Worm (Caenorhabditis elegans): Measurements from ENCODE around the gene srh-30.

Gene srh-30

ce11 chrV:6787906-6788430 lies 16.4 kb upstream of the srh-30 start, which contains the start of gene ZC404.2:
Gene ZC404.2, plus strand, starts transcription at chrV:6787952.
- TF ChIP-seq ama-1 (optimal IDR thresholded peaks at IDR 0.05) (peak; percentile 69), ceh-36 (tag; optimal IDR thresholded peaks at IDR 0.05) (no peak), scrt-1 (GFP tag; IDR thresholded peaks at IDR 0.05) (0 out of 2 replicates have a peak, but pooled peaks have one; percentile 13), ceh-13 (GFP tag; optimal IDR thresholded peaks at IDR 0.05) (no peak), tbx-37 (GFP tag; conservative IDR thresholded peaks at IDR 0.05) (no peak)

ce11 chrV:6784853-6785492 lies 13.4 kb upstream of the srh-30 start, which contains the start of the genes spn-4 and spe-39:
Gene spn-4, minus strand, starts transcription at chrV:6784903.
Gene spe-39, plus strand, starts transcription at chrV:6785451.
- no peak for TF ChIP-seq hnd-1 (tag; optimal IDR thresholded peaks at IDR 0.05)
- TF ChIP-seq ets-7 (tag; optimal IDR thresholded peaks at IDR 0.05) = peak; percentile 26
- peak; percentile 3 for TF ChIP-seq ceh-13 (GFP tag; optimal IDR thresholded peaks at IDR 0.05)
- TF ChIP-seq tbx-11 (GFP tag; IDR thresholded peaks at IDR 0.05) = no peak
- peak; percentile 71 for TF ChIP-seq F13C5.2 (tag; optimal IDR thresholded peaks at IDR 0.05)
- TF ChIP-seq sea-1 (GFP tag; conservative IDR thresholded peaks at IDR 0.05) = 0 out of 2 replicates have a peak, but pooled peaks have one; percentile 56

- TF ChIP-seq tra-4 (tag; optimal IDR thresholded peaks at IDR 0.05) (no peak), ceh-13 (GFP tag; optimal IDR thresholded peaks at IDR 0.05) (no peak), pes-1 (GFP tag; IDR thresholded peaks at IDR 0.05) (no peak), flt-1 (GFP tag; IDR thresholded peaks at IDR 0.05) (no peak), scrt-1 (GFP tag; IDR thresholded peaks at IDR 0.05) (no peak), hmg-4 (GFP tag; optimal IDR thresholded peaks at IDR 0.05) (no peak), hmbx-1 (tag; optimal IDR thresholded peaks at IDR 0.05) (no peak), hnd-1 (tag; optimal IDR thresholded peaks at IDR 0.05) (no peak), B0310.2 (tag; optimal IDR thresholded peaks at IDR 0.05) (no peak), ceh-36 (tag; optimal IDR thresholded peaks at IDR 0.05) (no peak), sea-1 (GFP tag; conservative IDR thresholded peaks at IDR 0.05) (no peak), tbx-37 (GFP tag; conservative IDR thresholded peaks at IDR 0.05) (no peak), aly-1 (tag; optimal IDR thresholded peaks at IDR 0.05) (no peak), ama-1 (optimal IDR thresholded peaks at IDR 0.05) (no peak)
Measured at ce11 chrV:6783044-6783625, 11.6 kb upstream of the srh-30 start.

ce11 chrV:6782260-6782659 lies 10.7 kb upstream of the srh-30 start:
- TF ChIP-seq B0310.2 (tag; optimal IDR thresholded peaks at IDR 0.05) (no peak), flt-1 (GFP tag; IDR thresholded peaks at IDR 0.05) (no peak), hnd-1 (tag; optimal IDR thresholded peaks at IDR 0.05) (no peak), ceh-36 (tag; optimal IDR thresholded peaks at IDR 0.05) (no peak)

- no peak for TF ChIP-seq tbx-37 (GFP tag; conservative IDR thresholded peaks at IDR 0.05)
- no peak for TF ChIP-seq ama-1 (optimal IDR thresholded peaks at IDR 0.05)
- no peak for TF ChIP-seq F13C5.2 (tag; optimal IDR thresholded peaks at IDR 0.05)
- TF ChIP-seq sea-1 (GFP tag; conservative IDR thresholded peaks at IDR 0.05) = no peak
- TF ChIP-seq tbx-11 (GFP tag; IDR thresholded peaks at IDR 0.05) = no peak
- TF ChIP-seq aly-1 (tag; optimal IDR thresholded peaks at IDR 0.05) = no peak
- no peak for TF ChIP-seq hnd-1 (tag; optimal IDR thresholded peaks at IDR 0.05)
- TF ChIP-seq flt-1 (GFP tag; IDR thresholded peaks at IDR 0.05) = no peak
- no peak for TF ChIP-seq B0310.2 (tag; optimal IDR thresholded peaks at IDR 0.05)
- TF ChIP-seq ceh-13 (GFP tag; optimal IDR thresholded peaks at IDR 0.05) = no peak
- no peak for TF ChIP-seq pes-1 (GFP tag; IDR thresholded peaks at IDR 0.05)
- no peak for TF ChIP-seq ets-7 (tag; optimal IDR thresholded peaks at IDR 0.05)
- no peak for TF ChIP-seq scrt-1 (GFP tag; IDR thresholded peaks at IDR 0.05)
- no peak for TF ChIP-seq hmbx-1 (tag; optimal IDR thresholded peaks at IDR 0.05)
Measured at ce11 chrV:6780676-6781075, 9.1 kb upstream of the srh-30 start.

ce11 chrV:6780166-6780565 lies 8.6 kb upstream of the srh-30 start, which contains the start of gene ZC404.15:
Gene ZC404.15, plus strand, starts transcription at chrV:6780466.
- TF ChIP-seq aly-1 (tag; optimal IDR thresholded peaks at IDR 0.05) (no peak), tbx-37 (GFP tag; conservative IDR thresholded peaks at IDR 0.05) (no peak), hnd-1 (tag; optimal IDR thresholded peaks at IDR 0.05) (no peak), hmg-4 (GFP tag; optimal IDR thresholded peaks at IDR 0.05) (no peak), pes-1 (GFP tag; IDR thresholded peaks at IDR 0.05) (no peak), B0310.2 (tag; optimal IDR thresholded peaks at IDR 0.05) (no peak), scrt-1 (GFP tag; IDR thresholded peaks at IDR 0.05) (no peak), tbx-11 (GFP tag; IDR thresholded peaks at IDR 0.05) (no peak), F13C5.2 (tag; optimal IDR thresholded peaks at IDR 0.05) (no peak), hmbx-1 (tag; optimal IDR thresholded peaks at IDR 0.05) (no peak), ama-1 (optimal IDR thresholded peaks at IDR 0.05) (no peak), ceh-36 (tag; optimal IDR thresholded peaks at IDR 0.05) (no peak), sea-1 (GFP tag; conservative IDR thresholded peaks at IDR 0.05) (no peak), tra-4 (tag; optimal IDR thresholded peaks at IDR 0.05) (no peak), flt-1 (GFP tag; IDR thresholded peaks at IDR 0.05) (no peak)

- TF ChIP-seq ama-1 (optimal IDR thresholded peaks at IDR 0.05) (no peak), ets-7 (tag; optimal IDR thresholded peaks at IDR 0.05) (no peak), flt-1 (GFP tag; IDR thresholded peaks at IDR 0.05) (no peak), B0310.2 (tag; optimal IDR thresholded peaks at IDR 0.05) (no peak), ceh-36 (tag; optimal IDR thresholded peaks at IDR 0.05) (no peak), ceh-13 (GFP tag; optimal IDR thresholded peaks at IDR 0.05) (no peak), scrt-1 (GFP tag; IDR thresholded peaks at IDR 0.05) (no peak), aly-1 (tag; optimal IDR thresholded peaks at IDR 0.05) (no peak), sea-1 (GFP tag; conservative IDR thresholded peaks at IDR 0.05) (no peak), tbx-37 (GFP tag; conservative IDR thresholded peaks at IDR 0.05) (no peak), pes-1 (GFP tag; IDR thresholded peaks at IDR 0.05) (no peak), hmg-4 (GFP tag; optimal IDR thresholded peaks at IDR 0.05) (no peak), F13C5.2 (tag; optimal IDR thresholded peaks at IDR 0.05) (no peak), tbx-11 (GFP tag; IDR thresholded peaks at IDR 0.05) (no peak), hmbx-1 (tag; optimal IDR thresholded peaks at IDR 0.05) (no peak), hnd-1 (tag; optimal IDR thresholded peaks at IDR 0.05) (no peak), tra-4 (tag; optimal IDR thresholded peaks at IDR 0.05) (no peak)
Measured at ce11 chrV:6778457-6778856, 6.9 kb upstream of the srh-30 start.
